Worm (Caenorhabditis elegans) whole organism, young adult: ENCODE measurements around the gene pro-2.

Experiments
- aptf-2 ChIP-seq: fragments of 200-800 bp; sonication (Bioruptor generic); conservative IDR thresholded peaks from 2 replicates; pipeline ENCODE4 v1.3.6; 2022; ENCODE audit warnings: missing genetic modification reagents, missing genetic modification characterization, missing compliant biosample characterization
- efl-1 ChIP-seq: fragments of 150-350 bp; optimal IDR thresholded peaks from 2 replicates; lab custom pipeline; 2014; ENCODE audit warnings: missing biosample characterization, missing genetic modification reagents, missing genetic modification characterization
- lsy-27 ChIP-seq: sonication (generic microtip); optimal IDR thresholded peaks from 2 replicates; lab custom pipeline; 2017; ENCODE audit warnings: missing genetic modification characterization, mild to moderate bottlenecking, missing compliant biosample characterization, antibody characterized with exemption, missing genotype, borderline replicate concordance; ENCODE audit not compliant: insufficient read depth
- nhr-179 ChIP-seq: sonication (generic microtip); optimal IDR thresholded peaks from 2 replicates; lab custom pipeline; 2016; ENCODE audit warnings: mild to moderate bottlenecking, missing genetic modification characterization, missing compliant biosample characterization
- snpc-4 ChIP-seq, 5 experiments: fragments of 150-350 bp in 1 of 5; sonication (generic microtip) in 4 of 5; optimal IDR thresholded peaks; 2 replicates each; lab custom pipeline; 2014 to 2018; ENCODE audit warnings: missing genetic modification characterization in 5 of 5, missing biosample characterization in 3 of 5, antibody characterized with exemption in 2 of 5, mild to moderate bottlenecking in 2 of 5, missing compliant biosample characterization in 2 of 5, missing genotype in 2 of 5, moderate library complexity in 2 of 5, missing genetic modification reagents in 1 of 5
- xnd-1 ChIP-seq: sonication (generic microtip); optimal IDR thresholded peaks from 2 replicates; lab custom pipeline; 2016; ENCODE audit warnings: missing genotype, missing genetic modification reagents, missing genetic modification characterization, missing compliant biosample characterization
- zfh-2 ChIP-seq: fragments of 200-800 bp; sonication (Bioruptor generic); conservative IDR thresholded peaks from 2 replicates; pipeline ENCODE4 v1.3.6; 2022; ENCODE audit warnings: missing genetic modification reagents, missing genetic modification characterization, missing compliant biosample characterization

- TF ChIP-seq nhr-179 (tag; lab: Kevin White, UChicago): no peak
- no peak for TF ChIP-seq efl-1 (GFP tag; lab: Kevin White, UChicago)
- TF ChIP-seq zfh-2 (GFP tag; lab: Robert Waterston, UW): no peak
- no peak for TF ChIP-seq aptf-2 (GFP tag; lab: Robert Waterston, UW)
- TF ChIP-seq snpc-4 (GFP tag; optimal IDR thresholded peaks at IDR 0.05; lab: Kevin White, UChicago): no peak
- no peak for TF ChIP-seq snpc-4 (tag; optimal IDR thresholded peaks at IDR 0.05; lab: Kevin White, UChicago)
- TF ChIP-seq lsy-27: no peak
- TF ChIP-seq xnd-1 (tag; lab: Kevin White, UChicago): no peak
These were observed 33.0 kb upstream of the pro-2 start for ce11 chrII:10377901-10378300.
